Worm (Caenorhabditis elegans): ENCODE measurements around the gene T26E4.3.

The T26E4.3 gene

DNA sequence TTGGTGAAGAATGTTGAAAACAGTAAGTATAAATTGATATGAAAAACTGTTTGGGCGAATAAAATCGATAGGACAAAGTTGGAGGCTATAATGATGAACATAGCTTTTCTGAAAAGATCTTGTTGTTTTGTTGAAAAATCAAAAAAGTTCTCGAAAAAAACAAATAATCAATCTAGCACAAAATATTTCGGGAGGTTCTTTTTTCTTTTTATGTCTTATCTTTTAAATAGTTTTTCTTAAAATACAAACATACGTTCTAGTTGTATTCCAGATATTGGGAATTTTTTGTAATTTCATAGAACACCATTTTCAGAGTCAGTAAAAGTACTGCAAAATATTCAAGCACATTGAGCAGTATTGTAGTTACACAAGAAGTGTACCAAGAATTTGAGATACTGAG lies 47.3 kb downstream of the T26E4.3 start, which contains the start of gene srbc-55:
Gene srbc-55, minus strand, starts transcription at position 101 of the 400 bp plus-strand sequence.
- TF ChIP-seq med-1 (GFP tag; optimal IDR thresholded peaks at IDR 0.05; ENCODE audit: insufficient read depth) (no peak), flt-1 (GFP tag; IDR thresholded peaks at IDR 0.05) (no peak), tab-1 (GFP tag; IDR thresholded peaks at IDR 0.05) (no peak), ztf-23 (GFP tag; IDR thresholded peaks at IDR 0.05) (no peak), cog-1 (tag; optimal IDR thresholded peaks at IDR 0.05) (no peak), ztf-29 (GFP tag; IDR thresholded peaks at IDR 0.05) (no peak), T22C8.4 (GFP tag; IDR thresholded peaks at IDR 0.05) (no peak), klf-2 (GFP tag; conservative IDR thresholded peaks at IDR 0.05) (no peak), ref-1 (GFP tag; conservative IDR thresholded peaks at IDR 0.05) (no peak)

DNA sequence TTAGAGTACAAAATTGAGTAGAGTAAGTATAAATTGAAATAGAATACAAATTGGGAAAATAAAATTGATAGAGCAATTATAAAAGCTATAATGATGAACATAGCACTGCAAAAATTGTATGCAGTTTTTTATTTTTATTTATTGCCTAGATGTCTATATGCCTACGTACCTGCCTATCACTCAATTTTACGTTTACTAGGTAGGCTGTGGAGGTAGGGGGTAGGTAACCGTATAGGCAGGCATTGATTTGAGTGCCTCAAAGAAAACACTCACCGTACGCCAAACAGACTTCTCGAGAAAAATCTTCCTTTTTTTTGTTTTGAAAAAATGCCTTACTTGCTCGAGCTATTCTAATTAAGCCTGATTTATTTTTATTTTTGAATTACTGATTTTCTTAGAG lies 49.0 kb downstream of the T26E4.3 start, which contains the start of gene srbc-56:
Gene srbc-56, minus strand, starts transcription at position 101 of the 400 bp plus-strand sequence.
- no peak for TF ChIP-seq T22C8.4 (GFP tag; IDR thresholded peaks at IDR 0.05)
- TF ChIP-seq ztf-29 (GFP tag; IDR thresholded peaks at IDR 0.05), result no peak
- no peak for TF ChIP-seq ztf-23 (GFP tag; IDR thresholded peaks at IDR 0.05)
- TF ChIP-seq ref-1 (GFP tag; conservative IDR thresholded peaks at IDR 0.05), result no peak
- TF ChIP-seq med-1 (GFP tag; optimal IDR thresholded peaks at IDR 0.05; ENCODE audit: insufficient read depth), result no peak
- TF ChIP-seq klf-2 (GFP tag; conservative IDR thresholded peaks at IDR 0.05), result no peak
- TF ChIP-seq cog-1 (tag; optimal IDR thresholded peaks at IDR 0.05), result no peak
- no peak for TF ChIP-seq flt-1 (GFP tag; IDR thresholded peaks at IDR 0.05)
- TF ChIP-seq tab-1 (GFP tag; IDR thresholded peaks at IDR 0.05), result no peak

DNA sequence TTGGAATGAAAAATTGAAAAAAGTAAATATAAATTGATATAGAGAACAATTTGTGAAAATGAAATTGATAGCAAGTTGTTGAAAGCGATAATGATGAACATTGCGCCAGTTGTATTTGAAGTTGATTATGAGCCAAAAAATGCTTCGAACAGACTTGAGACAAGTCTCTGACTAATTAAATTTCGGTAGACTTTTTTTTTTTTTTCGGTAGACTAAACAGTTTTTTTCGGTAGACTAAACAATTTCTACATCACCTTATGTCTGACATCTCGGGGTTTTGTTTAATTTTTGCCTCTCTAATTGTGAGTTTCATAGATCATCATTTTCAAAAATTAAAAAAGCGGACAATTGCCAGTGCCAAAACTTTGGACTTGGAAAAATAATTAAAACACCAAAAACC lies 51.0 kb downstream of the T26E4.3 start, which contains the start of gene srbc-54:
Gene srbc-54, minus strand, starts transcription at position 101 of the 400 bp plus-strand sequence.
- TF ChIP-seq tab-1 (GFP tag; IDR thresholded peaks at IDR 0.05), result no peak
- no peak for TF ChIP-seq ztf-29 (GFP tag; IDR thresholded peaks at IDR 0.05)
- no peak for TF ChIP-seq cog-1 (tag; optimal IDR thresholded peaks at IDR 0.05)
- no peak for TF ChIP-seq ztf-23 (GFP tag; IDR thresholded peaks at IDR 0.05)

All from whole organism, midembryonic.